Fruit fly (Drosophila melanogaster): ENCODE results near the gene NPFR.

NPFR gene

DNA sequence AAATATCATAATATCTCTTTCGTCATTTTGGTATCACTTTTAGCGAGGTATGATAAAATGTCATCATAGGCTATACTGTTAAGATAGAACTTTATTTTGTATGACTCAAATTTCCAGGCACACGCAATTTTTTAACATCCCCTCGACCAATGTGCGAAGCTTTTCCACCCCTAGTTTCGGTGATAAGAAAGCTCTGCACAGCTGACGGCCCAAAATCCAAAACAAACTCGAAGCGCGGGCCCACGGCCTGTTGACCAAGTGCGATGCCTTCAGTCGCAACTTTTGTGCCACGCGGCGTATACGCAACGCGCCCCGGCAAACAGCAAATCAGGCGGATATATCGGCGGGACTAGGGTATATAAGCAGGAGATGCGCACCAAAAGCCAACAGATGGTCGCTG is at the start of gene NPFR:
NPFR (plus strand) TSS at position 301 of the 400 bp plus-strand sequence.
- no peak for TF ChIP-seq CTCF (optimal IDR thresholded peaks at IDR 0.05)
- no peak for TF ChIP-seq CG8478 (optimal IDR thresholded peaks at IDR 0.05)

DNA sequence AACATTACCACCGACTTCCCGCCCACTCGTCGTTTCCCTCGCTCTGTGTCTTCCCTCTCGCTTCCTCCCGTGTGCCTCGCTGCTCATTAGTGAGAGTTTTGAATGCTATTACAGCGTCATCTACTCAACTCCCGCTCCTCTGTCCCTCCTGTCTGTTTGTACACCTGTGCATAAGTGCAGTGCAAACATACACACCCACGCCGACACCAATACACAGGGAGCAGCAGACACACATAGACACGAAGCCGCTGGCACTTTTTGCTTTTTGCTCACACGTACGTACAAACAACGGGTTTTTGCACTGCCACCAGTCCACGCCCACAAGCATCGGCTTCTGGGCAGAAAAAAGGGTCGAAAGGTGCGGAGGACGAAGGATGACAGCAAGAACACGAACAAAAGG is 45.3 kb upstream of the NPFR start:
- TF ChIP-seq CG8478 (optimal IDR thresholded peaks at IDR 0.05) (no peak), CTCF (optimal IDR thresholded peaks at IDR 0.05) (no peak)

DNA sequence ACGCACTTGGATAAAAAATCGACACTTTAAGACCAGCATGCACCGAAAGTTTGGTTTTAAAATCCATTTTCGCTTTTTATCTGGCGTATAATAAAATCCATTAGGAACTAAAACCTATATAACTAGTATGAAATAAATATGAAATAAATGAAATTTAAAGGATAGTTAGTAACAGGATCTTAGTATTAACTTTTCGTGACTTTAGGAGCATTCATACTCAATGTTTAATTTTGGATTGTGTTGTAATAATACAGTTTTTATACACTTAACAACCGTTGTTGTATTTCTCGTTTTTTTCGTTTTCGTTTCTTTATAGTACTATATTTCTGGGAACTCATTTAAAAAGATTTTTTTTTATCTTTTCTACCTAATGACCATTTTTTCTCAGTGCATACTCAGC is 38.0 kb upstream of the NPFR start:
- no peak for TF ChIP-seq CTCF (optimal IDR thresholded peaks at IDR 0.05)
- TF ChIP-seq CG8478 (optimal IDR thresholded peaks at IDR 0.05) = no peak

DNA sequence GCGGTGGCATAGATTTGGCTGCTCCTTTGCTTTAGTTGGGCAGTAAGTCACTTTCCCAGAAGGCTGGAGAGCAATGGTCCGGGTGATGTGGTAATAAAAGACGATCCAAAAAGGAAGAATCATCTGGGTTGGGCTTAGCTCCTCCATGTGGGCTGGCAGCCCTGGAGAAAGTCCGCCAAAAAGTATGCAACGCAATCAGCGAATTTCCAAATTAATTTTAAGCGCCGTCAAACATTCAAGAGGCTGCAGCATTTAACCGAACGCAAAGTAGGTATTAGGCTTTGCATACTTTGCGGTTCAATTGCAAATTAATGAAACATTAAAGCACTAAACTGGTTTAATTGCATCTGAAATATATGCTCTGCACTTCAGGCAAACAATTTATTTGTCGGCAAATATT is 37.5 kb upstream of the NPFR start:
- TF ChIP-seq CTCF (optimal IDR thresholded peaks at IDR 0.05) = peak in 1 of 2 experiments; percentile 8
- no peak for TF ChIP-seq CG8478 (optimal IDR thresholded peaks at IDR 0.05)

DNA sequence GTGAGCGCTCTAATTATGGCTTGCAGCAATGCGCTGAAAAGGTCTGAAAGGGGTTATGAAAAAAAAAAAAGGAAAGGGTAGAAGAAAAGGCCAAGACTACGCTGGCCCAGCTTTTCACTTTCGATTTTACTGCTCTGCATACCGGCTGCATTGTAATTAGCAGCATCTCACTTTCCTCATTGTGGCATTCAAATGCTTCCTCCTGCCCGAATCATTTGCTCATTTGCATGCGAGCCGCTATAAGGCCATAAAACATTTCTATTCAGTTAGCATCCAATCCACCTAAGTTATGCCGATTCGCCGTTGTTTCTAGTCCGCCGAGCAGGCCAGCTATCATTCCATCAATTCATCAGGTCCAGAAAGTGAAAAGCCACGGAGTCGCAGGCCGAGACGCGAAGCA is 33.5 kb upstream of the NPFR start:
- TF ChIP-seq CTCF (optimal IDR thresholded peaks at IDR 0.05) (no peak), CG8478 (optimal IDR thresholded peaks at IDR 0.05) (no peak)

DNA sequence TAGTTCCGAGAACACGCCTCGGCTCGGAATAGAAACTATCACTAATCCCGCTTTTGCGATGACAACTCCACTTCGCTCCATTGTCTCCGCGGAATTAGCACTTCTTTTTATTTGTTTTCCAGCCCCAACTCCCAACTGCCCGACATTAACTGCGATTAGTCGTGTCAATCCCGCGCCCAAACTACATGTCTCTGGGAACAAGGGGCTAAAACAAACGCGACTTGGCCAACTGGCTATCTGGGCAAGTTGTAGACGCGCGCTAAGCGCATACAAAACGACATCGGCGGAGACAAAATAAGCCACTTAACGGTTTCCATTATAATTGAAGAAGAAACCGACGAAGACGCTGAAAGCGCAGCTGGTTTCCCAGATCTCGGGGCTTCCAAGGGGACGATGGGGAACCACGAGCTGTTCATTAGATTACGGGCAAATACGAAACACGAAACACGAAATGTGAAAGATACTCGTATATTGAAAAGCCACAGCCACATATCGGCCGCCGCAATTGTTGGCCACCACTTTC is 32.3 kb upstream of the NPFR start:
- TF ChIP-seq CTCF (optimal IDR thresholded peaks at IDR 0.05) (no peak), CG8478 (optimal IDR thresholded peaks at IDR 0.05) (no peak)

DNA sequence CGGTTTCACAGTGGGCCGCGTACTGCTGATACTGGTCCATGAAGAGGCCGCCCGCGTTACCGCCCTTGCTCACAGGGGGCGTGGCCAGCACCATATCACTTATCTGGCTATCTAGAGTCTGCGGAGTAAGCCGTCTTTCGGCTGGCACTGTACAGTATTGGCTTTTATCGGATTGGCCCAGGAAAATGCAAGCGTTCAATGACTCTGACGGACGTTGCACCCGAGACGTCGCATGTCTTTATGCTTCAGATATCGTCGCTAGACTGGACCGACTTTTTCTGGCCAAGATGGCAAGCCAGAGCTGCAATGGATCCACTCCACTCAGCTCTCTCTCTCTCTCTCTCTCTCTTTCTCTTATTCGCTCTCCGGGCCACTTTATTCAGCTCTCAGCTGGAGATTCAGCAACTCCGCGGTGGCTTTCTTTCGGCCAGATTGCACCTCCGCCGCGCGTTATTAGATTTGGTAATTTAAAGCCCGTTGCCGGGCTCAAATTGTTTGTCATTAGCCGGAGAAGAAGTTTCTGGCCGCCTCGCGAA is 30.1 kb upstream of the NPFR start, which contains the start of gene CG31559:
CG31559 (minus strand) TSS at position 273 of the 536 bp plus-strand sequence.
- TF ChIP-seq CG8478 (optimal IDR thresholded peaks at IDR 0.05) (no peak), CTCF (optimal IDR thresholded peaks at IDR 0.05) (no peak)

DNA sequence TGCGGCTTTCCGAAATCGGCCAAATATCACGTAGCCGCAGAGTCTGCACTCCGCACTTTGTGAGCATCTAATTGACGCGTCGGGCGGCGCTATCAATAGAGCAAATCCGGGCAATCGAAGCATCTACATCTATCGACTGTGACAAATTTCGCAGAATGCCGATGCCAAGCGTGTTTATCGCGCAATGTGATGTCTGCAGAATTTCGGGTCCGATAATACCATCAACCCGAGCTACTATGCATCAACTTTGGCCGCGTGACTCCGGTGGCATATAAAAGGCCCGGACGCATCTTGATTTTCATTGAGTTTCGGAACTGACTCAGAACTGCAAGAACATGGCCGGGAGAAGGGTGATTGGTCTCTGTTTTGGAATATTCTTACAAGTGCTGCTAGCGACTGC is 19.9 kb upstream of the NPFR start, which contains the start of gene CG1077:
CG1077 (plus strand) TSS at position 301 of the 400 bp plus-strand sequence.
- TF ChIP-seq CG8478 (optimal IDR thresholded peaks at IDR 0.05) (no peak), CTCF (optimal IDR thresholded peaks at IDR 0.05) (no peak)

DNA sequence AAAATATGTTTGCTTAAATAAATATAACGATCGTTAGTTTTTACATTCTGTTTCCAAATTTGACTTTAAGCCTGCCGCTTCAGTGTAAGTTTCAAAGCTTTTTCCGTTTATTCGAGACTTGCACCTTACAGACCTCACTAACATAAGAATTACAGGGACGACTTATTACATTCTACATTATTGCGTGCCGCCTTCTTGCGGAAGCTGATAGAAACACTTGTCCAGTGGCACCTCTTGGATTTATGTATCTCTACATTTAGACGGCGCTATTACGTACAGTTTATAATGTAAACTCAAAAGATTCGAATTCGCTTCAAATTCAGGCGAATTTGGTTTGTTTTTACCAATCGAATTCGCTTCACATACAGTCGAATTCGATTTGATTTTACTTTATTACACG is 16.4 kb upstream of the NPFR start:
- TF ChIP-seq CTCF (optimal IDR thresholded peaks at IDR 0.05) = peak; percentile 91 to 94
- no peak for TF ChIP-seq CG8478 (optimal IDR thresholded peaks at IDR 0.05)

DNA sequence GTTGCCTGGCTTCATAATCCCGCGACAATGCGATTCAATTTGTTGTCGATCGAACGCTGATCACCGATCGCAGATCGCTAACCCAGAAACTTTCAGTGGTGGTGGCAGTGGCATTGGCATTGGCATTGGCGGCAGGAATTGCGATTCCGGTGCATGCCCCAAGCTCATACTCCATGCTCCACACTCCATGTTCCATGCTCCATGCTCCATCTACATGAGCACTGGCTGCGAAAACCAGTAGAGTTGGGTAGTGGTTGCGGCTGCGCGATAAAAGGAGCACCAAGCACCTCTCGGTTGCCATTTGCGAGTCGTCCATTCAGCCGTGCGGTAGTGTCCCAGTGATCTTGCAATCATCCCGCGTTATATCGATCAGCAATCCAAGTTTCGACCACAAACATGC is 13.9 kb upstream of the NPFR start, which contains the start of gene Osi1:
Osi1 (plus strand) TSS at position 301 of the 400 bp plus-strand sequence.
- no peak for TF ChIP-seq CG8478 (optimal IDR thresholded peaks at IDR 0.05)
- no peak for TF ChIP-seq CTCF (optimal IDR thresholded peaks at IDR 0.05)

DNA sequence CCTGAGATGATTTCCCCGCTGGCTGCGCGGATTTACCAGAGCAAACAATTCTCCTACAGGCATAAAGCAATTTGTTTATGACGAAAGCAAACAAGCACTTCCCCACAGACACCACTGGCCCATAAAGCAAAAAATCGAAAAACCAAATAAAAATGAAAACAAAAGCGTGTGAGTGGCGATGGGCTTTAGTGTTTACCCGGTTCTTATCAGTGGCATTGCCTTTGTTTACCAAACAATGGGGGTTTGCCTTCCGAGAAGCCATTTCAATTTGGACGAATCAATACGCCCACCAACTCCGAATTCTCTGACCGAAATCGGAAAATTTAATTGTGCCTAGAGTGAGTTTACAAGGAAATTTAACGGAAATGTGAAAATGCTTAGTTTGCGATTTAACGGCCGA is 4.6 kb upstream of the NPFR start:
- TF ChIP-seq CTCF (optimal IDR thresholded peaks at IDR 0.05) (no peak), CG8478 (optimal IDR thresholded peaks at IDR 0.05) (no peak)

DNA sequence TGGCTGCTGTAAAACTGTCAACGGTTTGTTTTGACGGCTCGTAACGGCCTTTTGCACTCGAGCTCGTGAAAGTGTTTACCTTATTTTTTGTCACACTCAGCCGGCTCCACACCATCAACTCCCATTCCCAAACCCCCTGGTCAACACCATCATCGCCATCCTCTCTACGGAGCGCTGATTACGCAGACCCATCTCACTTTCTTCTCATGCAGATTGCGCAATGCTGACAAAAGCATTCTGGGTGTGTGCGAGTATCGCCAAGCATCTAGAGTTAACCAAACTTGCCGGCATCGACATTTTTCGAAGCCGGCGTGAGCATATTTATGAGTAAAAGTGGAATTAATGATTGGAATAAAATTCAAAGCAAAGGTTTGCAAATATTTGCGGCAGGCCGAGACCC is 9.3 kb downstream of the NPFR start:
- no peak for TF ChIP-seq CTCF (optimal IDR thresholded peaks at IDR 0.05)
- no peak for TF ChIP-seq CG8478 (optimal IDR thresholded peaks at IDR 0.05)

DNA sequence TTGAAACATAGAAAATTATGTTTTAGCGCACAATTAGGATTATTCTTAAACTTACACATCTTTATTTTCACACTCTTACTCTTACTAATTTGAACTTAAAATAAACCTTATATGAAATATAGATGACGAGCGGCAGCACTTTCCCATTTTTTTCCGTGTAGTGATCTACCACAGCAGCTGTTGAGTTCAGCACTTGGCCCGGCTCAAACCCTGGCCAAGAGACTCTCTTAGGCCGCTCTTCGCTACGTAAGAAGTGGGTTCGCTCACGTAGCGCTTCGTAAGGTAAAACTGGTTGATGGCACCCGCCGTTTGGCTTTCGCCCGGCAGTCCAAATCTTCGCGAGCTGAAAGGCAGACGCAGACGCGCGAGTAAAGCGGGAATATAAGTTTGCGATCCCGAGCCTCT is 11.4 kb downstream of the NPFR start, which contains the start of gene Osi24:
Osi24 (plus strand) TSS at position 324 of the 405 bp plus-strand sequence.
- TF ChIP-seq CG8478 (optimal IDR thresholded peaks at IDR 0.05) (no peak), CTCF (optimal IDR thresholded peaks at IDR 0.05) (no peak)

DNA sequence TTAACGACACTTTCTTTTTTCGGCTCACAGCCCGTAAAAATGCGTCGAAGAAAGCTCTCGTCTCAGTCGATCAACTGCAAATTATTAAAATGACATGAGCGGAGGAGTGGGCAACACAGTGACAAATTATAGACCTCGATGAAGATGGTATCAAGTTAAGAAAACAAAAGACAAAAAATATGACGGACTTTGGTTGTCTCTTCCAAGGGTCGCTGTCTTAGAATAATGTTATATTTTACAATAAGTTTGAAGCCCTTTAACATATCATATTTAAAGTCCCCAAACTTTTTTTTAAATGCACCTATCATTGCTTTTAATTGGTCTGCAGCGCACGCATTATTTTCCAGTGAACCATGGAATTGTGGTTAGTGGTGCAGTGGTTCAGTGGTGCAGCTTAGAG is 12.6 kb downstream of the NPFR start:
- TF ChIP-seq CTCF (optimal IDR thresholded peaks at IDR 0.05) = no peak
- TF ChIP-seq CG8478 (optimal IDR thresholded peaks at IDR 0.05) = no peak

DNA sequence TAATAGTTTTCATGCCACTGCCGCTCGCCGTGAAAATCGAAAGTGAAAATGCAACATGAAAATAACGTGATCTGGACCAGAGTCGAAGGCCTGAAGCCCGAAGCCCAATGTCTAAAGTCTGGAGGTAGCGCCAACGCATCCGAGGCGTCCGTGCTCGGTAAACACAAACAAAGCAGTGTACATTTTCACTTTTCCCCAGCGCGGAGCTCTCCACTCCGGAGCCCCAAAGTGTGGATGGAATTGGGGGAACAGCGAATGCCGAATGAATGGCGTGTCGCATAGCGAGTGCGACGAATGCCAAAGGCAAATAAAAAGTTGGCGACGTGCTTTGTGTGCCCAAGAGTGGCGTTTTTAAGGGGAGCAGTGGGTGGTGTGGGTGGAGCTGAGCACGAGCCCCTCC is 15.9 kb downstream of the NPFR start:
- no peak for TF ChIP-seq CTCF (optimal IDR thresholded peaks at IDR 0.05)
- TF ChIP-seq CG8478 (optimal IDR thresholded peaks at IDR 0.05) = no peak

DNA sequence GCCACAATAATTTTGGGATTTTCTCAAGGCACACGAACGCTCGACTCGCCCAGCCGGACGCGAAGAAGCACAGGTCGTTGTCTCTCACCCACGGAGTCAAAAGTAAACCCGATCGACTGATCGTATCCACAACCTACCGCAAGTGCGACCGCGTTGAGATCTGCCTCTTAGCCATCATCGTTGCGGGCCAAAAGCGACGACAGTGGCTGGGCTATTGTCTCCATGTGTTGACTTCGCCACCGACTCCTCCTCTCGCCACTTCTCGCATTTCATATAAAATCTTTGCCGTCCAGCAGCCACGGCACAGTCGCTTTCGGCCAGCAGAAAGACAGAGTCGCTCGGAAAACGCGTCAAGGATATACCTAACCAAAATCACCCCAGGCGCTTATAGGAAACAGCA is 22.0 kb downstream of the NPFR start, which contains the start of gene Osi2:
Osi2 (plus strand) TSS at position 301 of the 400 bp plus-strand sequence.
- no peak for TF ChIP-seq CTCF (optimal IDR thresholded peaks at IDR 0.05)
- no peak for TF ChIP-seq CG8478 (optimal IDR thresholded peaks at IDR 0.05)
